Worm (Caenorhabditis elegans): ENCODE measurements around the gene sru-12.

- TF ChIP-seq rpc-1 (optimal IDR thresholded peaks at IDR 0.05): no peak
- TF ChIP-seq rpc-1 (tag; optimal IDR thresholded peaks at IDR 0.05): no peak
- no peak for TF ChIP-seq snpc-3.4 (tag; optimal IDR thresholded peaks at IDR 0.05)
- no peak for TF ChIP-seq unc-62 (GFP tag; optimal IDR thresholded peaks at IDR 0.05)
- no peak for TF ChIP-seq B0035.1 (tag; optimal IDR thresholded peaks at IDR 0.05)
- no peak for TF ChIP-seq ztf-18 (tag; optimal IDR thresholded peaks at IDR 0.05)
- TF ChIP-seq snpc-4 (GFP tag; optimal IDR thresholded peaks at IDR 0.05): no peak
- no peak for TF ChIP-seq snpc-4 (tag; optimal IDR thresholded peaks at IDR 0.05)
These were observed 27.5 kb upstream of the sru-12 start for ce11 chrIV:13555508-13555907.
